Worm (Caenorhabditis elegans) whole organism, L4 larva: ENCODE results near the gene F07A11.1.
A peak's percentile ranks its signal among the peaks of the same experiment; 100 is the strongest.

Experiments used
- D1046.2 ChIP-seq: fragments of 200-800 bp; sonication (Bioruptor generic); IDR thresholded peaks from 2 replicates; pipeline ENCODE4 v1.3.6; 2022; ENCODE audit warnings: missing genetic modification characterization, missing compliant biosample characterization
- F26F4.8 ChIP-seq: fragments of 200-800 bp; sonication (Bioruptor generic); conservative IDR thresholded peaks from 2 replicates; pipeline ENCODE4 v1.3.6; 2022; ENCODE audit warnings: missing genetic modification characterization, missing compliant biosample characterization
- F49E8.2 ChIP-seq: sonication (generic microtip); optimal IDR thresholded peaks from 2 replicates; lab custom pipeline; 2016; ENCODE audit warnings: missing compliant biosample characterization, mild to moderate bottlenecking, missing genetic modification characterization, borderline replicate concordance
- R02D3.7 ChIP-seq: fragments of 150-350 bp; sonication (generic microtip); optimal IDR thresholded peaks from 3 replicates; lab custom pipeline; 2014; ENCODE audit warnings: missing biosample characterization, missing genetic modification characterization
- T26A8.4 ChIP-seq: fragments of 200-800 bp; sonication (Bioruptor generic); IDR thresholded peaks from 2 replicates; pipeline ENCODE4 v1.3.6; 2022; ENCODE audit warnings: missing genetic modification characterization, missing compliant biosample characterization
- Y5F2A.4 ChIP-seq: fragments of 200-800 bp; sonication (Bioruptor generic); optimal IDR thresholded peaks from 2 replicates; lab custom pipeline; 2018; ENCODE audit warnings: mild to moderate bottlenecking, missing genetic modification characterization, missing compliant biosample characterization
- ZK546.5 ChIP-seq, 2 experiments: sonication (generic microtip); optimal IDR thresholded peaks; 2 replicates each; lab custom pipeline; 2017; ENCODE audit warnings: missing biosample characterization in 2 of 2, missing genetic modification characterization in 2 of 2
- aha-1 ChIP-seq: fragments of 150-350 bp; peaks from one replicate; lab custom pipeline; 2014; ENCODE audit warnings: missing biosample characterization, missing genetic modification characterization
- aly-2 ChIP-seq: sonication (generic microtip); optimal IDR thresholded peaks from 2 replicates; lab custom pipeline; 2018; ENCODE audit warnings: missing biosample characterization, missing genetic modification characterization
- ama-1 ChIP-seq: fragments of 150-350 bp; optimal IDR thresholded peaks from 2 replicates; lab custom pipeline; 2014; ENCODE audit warnings: inconsistent platforms, mixed read lengths
- arid-1 ChIP-seq: fragments of 200-800 bp; sonication (Bioruptor generic); conservative IDR thresholded peaks from 2 replicates; pipeline ENCODE4 v1.3.6; 2022; ENCODE audit warnings: missing genetic modification reagents, missing genetic modification characterization, missing compliant biosample characterization
- attf-4 ChIP-seq: sonication (generic microtip); optimal IDR thresholded peaks from 3 replicates; lab custom pipeline; 2017; ENCODE audit warnings: missing biosample characterization, missing genetic modification characterization
- ceh-20 ChIP-seq: fragments of 200-800 bp; sonication (Bioruptor generic); IDR thresholded peaks from 2 replicates; pipeline ENCODE4 v1.3.6; 2022; ENCODE audit warnings: missing genetic modification reagents, missing genetic modification characterization, missing compliant biosample characterization
- ceh-28 ChIP-seq: fragments of 150-350 bp; optimal IDR thresholded peaks from 2 replicates; lab custom pipeline; 2014; ENCODE audit warnings: missing biosample characterization, missing genetic modification reagents, missing genetic modification characterization
- ceh-44 ChIP-seq: fragments of 200-800 bp; sonication (Bioruptor generic); IDR thresholded peaks from 2 replicates; pipeline ENCODE4 v1.3.6; 2022; ENCODE audit warnings: missing genetic modification reagents, missing genetic modification characterization, missing compliant biosample characterization
- ceh-62 ChIP-seq: sonication (generic microtip); optimal IDR thresholded peaks from 2 replicates; lab custom pipeline; 2017; ENCODE audit warnings: missing biosample characterization, missing genetic modification characterization
- cey-2 ChIP-seq: sonication (generic microtip); optimal IDR thresholded peaks from 3 replicates; lab custom pipeline; 2017; ENCODE audit warnings: missing genetic modification characterization, mild to moderate bottlenecking, missing compliant biosample characterization, antibody characterized with exemption, borderline replicate concordance; ENCODE audit not compliant: insufficient read depth
- daf-12 ChIP-seq: fragments of 150-350 bp; optimal IDR thresholded peaks from 2 replicates; lab custom pipeline; 2014; ENCODE audit warnings: missing biosample characterization, missing genetic modification reagents, missing genetic modification characterization
- dmd-9 ChIP-seq: fragments of 200-800 bp; sonication (Bioruptor generic); IDR thresholded peaks from 2 replicates; pipeline ENCODE4 v1.3.6; 2022; ENCODE audit warnings: missing genetic modification reagents, missing genetic modification characterization, missing compliant biosample characterization
- duxl-1 ChIP-seq: sonication (generic microtip); optimal IDR thresholded peaks from 2 replicates; lab custom pipeline; 2016; ENCODE audit warnings: mild to moderate bottlenecking, missing genetic modification characterization, moderate library complexity, missing compliant biosample characterization; ENCODE audit not compliant: poor library complexity
- dve-1 ChIP-seq: sonication (generic microtip); optimal IDR thresholded peaks from 2 replicates; lab custom pipeline; 2017; ENCODE audit warnings: antibody characterized with exemption, mild to moderate bottlenecking, missing genetic modification characterization, missing compliant biosample characterization; ENCODE audit not compliant: insufficient read depth
- egl-27 ChIP-seq: sonication (generic microtip); optimal IDR thresholded peaks from 3 replicates; lab custom pipeline; 2017; ENCODE audit warnings: missing biosample characterization, missing genetic modification reagents, missing genetic modification characterization
- fkh-10 ChIP-seq: fragments of 150-350 bp; optimal IDR thresholded peaks from 2 replicates; lab custom pipeline; 2014; ENCODE audit warnings: missing biosample characterization, missing genetic modification reagents, missing genetic modification characterization
- fos-1 ChIP-seq: fragments of 150-350 bp; optimal IDR thresholded peaks from 2 replicates; lab custom pipeline; 2014; ENCODE audit warnings: missing biosample characterization, missing genetic modification characterization
- hlh-30 ChIP-seq: sonication (generic microtip); optimal IDR thresholded peaks from 2 replicates; lab custom pipeline; 2017; ENCODE audit warnings: antibody characterized with exemption, mild to moderate bottlenecking, missing genetic modification characterization, missing compliant biosample characterization; ENCODE audit not compliant: insufficient read depth
- hmg-1.1 ChIP-seq: fragments of 200-800 bp; sonication (Bioruptor generic); IDR thresholded peaks from 2 replicates; pipeline ENCODE4 v1.3.6; 2022; ENCODE audit warnings: missing genetic modification reagents, missing genetic modification characterization, missing compliant biosample characterization
- lin-1 ChIP-seq: fragments of 200-800 bp; sonication (Bioruptor generic); IDR thresholded peaks from 2 replicates; pipeline ENCODE4 v1.3.6; 2022; ENCODE audit warnings: missing genetic modification reagents, missing genetic modification characterization, missing compliant biosample characterization
- lin-13 ChIP-seq: fragments of 150-350 bp; optimal IDR thresholded peaks from 2 replicates; lab custom pipeline; 2014; ENCODE audit warnings: missing biosample characterization, missing genetic modification reagents, missing genetic modification characterization
- lin-15B ChIP-seq: fragments of 150-350 bp; sonication (generic microtip); optimal IDR thresholded peaks from 3 replicates; lab custom pipeline; 2014; ENCODE audit warnings: missing biosample characterization, missing genetic modification characterization
- lin-29 ChIP-seq: fragments of 200-800 bp; sonication (Bioruptor generic); IDR thresholded peaks from 2 replicates; pipeline ENCODE4 v1.3.6; 2022; ENCODE audit warnings: missing genetic modification reagents, missing genetic modification characterization, missing compliant biosample characterization
- lin-38 ChIP-seq: fragments of 200-800 bp; sonication (Bioruptor generic); IDR thresholded peaks from 2 replicates; pipeline ENCODE4 v1.3.6; 2022; ENCODE audit warnings: missing genetic modification reagents, missing genetic modification characterization, missing compliant biosample characterization
- lir-3 ChIP-seq: sonication (generic microtip); optimal IDR thresholded peaks from 2 replicates; lab custom pipeline; 2016; ENCODE audit warnings: mild to moderate bottlenecking, missing genetic modification characterization, missing compliant biosample characterization
- lsy-2 ChIP-seq, 2 experiments: fragments of 150-350 bp in 1 of 2; sonication (generic microtip) in 1 of 2; optimal IDR thresholded peaks; 2 replicates each; lab custom pipeline; 2014 to 2017; ENCODE audit warnings: missing biosample characterization in 2 of 2, missing genetic modification characterization in 2 of 2
- nhr-102 ChIP-seq: sonication (generic microtip); optimal IDR thresholded peaks from 2 replicates; lab custom pipeline; 2016; ENCODE audit warnings: mild to moderate bottlenecking, missing genetic modification characterization, moderate library complexity, missing compliant biosample characterization
- nhr-111 ChIP-seq: fragments of 200-800 bp; sonication (Bioruptor generic); optimal IDR thresholded peaks from 2 replicates; lab custom pipeline; 2018; ENCODE audit warnings: mild to moderate bottlenecking, missing genetic modification characterization, missing compliant biosample characterization
- nhr-28 ChIP-seq: fragments of 150-350 bp; optimal IDR thresholded peaks from 2 replicates; lab custom pipeline; 2014; ENCODE audit warnings: missing biosample characterization, missing genetic modification characterization
- nhr-41 ChIP-seq: fragments of 200-800 bp; sonication (Bioruptor generic); IDR thresholded peaks from 2 replicates; pipeline ENCODE4 v1.3.6; 2022; ENCODE audit warnings: missing genetic modification reagents, missing genetic modification characterization, missing compliant biosample characterization
- nhr-48 ChIP-seq: sonication (generic microtip); optimal IDR thresholded peaks from 2 replicates; lab custom pipeline; 2016; ENCODE audit warnings: mild to moderate bottlenecking, missing genetic modification characterization, missing compliant biosample characterization
- nhr-77 ChIP-seq: fragments of 150-350 bp; optimal IDR thresholded peaks from 2 replicates; lab custom pipeline; 2014; ENCODE audit warnings: missing biosample characterization, missing genetic modification characterization
- php-3 ChIP-seq: fragments of 200-800 bp; sonication (Bioruptor generic); IDR thresholded peaks from 2 replicates; pipeline ENCODE4 v1.3.6; 2022; ENCODE audit warnings: missing genetic modification reagents, missing genetic modification characterization, missing compliant biosample characterization
- rbr-2 ChIP-seq: sonication (generic microtip); optimal IDR thresholded peaks from 2 replicates; lab custom pipeline; 2016; ENCODE audit warnings: missing genotype, missing genetic modification characterization, missing compliant biosample characterization
- saeg-2 ChIP-seq: fragments of 200-800 bp; sonication (Bioruptor generic); IDR thresholded peaks from 2 replicates; pipeline ENCODE4 v1.3.6; 2022; ENCODE audit warnings: missing genetic modification reagents, missing genetic modification characterization, missing compliant biosample characterization
- sdz-12 ChIP-seq: fragments of 200-800 bp; sonication (Bioruptor generic); optimal IDR thresholded peaks from 2 replicates; lab custom pipeline; 2018; ENCODE audit warnings: mild to moderate bottlenecking, missing genetic modification characterization, missing compliant biosample characterization
- skn-1 ChIP-seq: fragments of 150-350 bp; optimal IDR thresholded peaks from 2 replicates; lab custom pipeline; 2014; ENCODE audit warnings: missing biosample characterization, missing genetic modification characterization
- snpc-1.2 ChIP-seq: fragments of 200-800 bp; sonication (Bioruptor generic); IDR thresholded peaks from 2 replicates; pipeline ENCODE4 v1.3.6; 2022; ENCODE audit warnings: missing genetic modification reagents, missing genetic modification characterization, missing compliant biosample characterization
- snpc-4 ChIP-seq: fragments of 150-350 bp; optimal IDR thresholded peaks from 2 replicates; lab custom pipeline; 2014; ENCODE audit warnings: missing biosample characterization, missing genetic modification characterization
- spr-1 ChIP-seq: sonication (generic microtip); optimal IDR thresholded peaks from 2 replicates; lab custom pipeline; 2016; ENCODE audit warnings: mild to moderate bottlenecking, missing genetic modification characterization, missing compliant biosample characterization
- spr-3 ChIP-seq: fragments of 200-800 bp; sonication (Bioruptor generic); optimal IDR thresholded peaks from 2 replicates; lab custom pipeline; 2018; ENCODE audit warnings: mild to moderate bottlenecking, missing genetic modification characterization, missing compliant biosample characterization
- unc-39 ChIP-seq: sonication (generic microtip); optimal IDR thresholded peaks from 2 replicates; lab custom pipeline; 2017; ENCODE audit warnings: missing biosample characterization, missing genetic modification characterization
- vab-7 ChIP-seq: fragments of 200-800 bp; sonication (Bioruptor generic); IDR thresholded peaks from 2 replicates; pipeline ENCODE4 v1.3.6; 2022; ENCODE audit warnings: missing genetic modification reagents, missing genetic modification characterization, missing compliant biosample characterization
- ztf-11 ChIP-seq: fragments of 150-350 bp; optimal IDR thresholded peaks from 2 replicates; lab custom pipeline; 2014; ENCODE audit warnings: missing biosample characterization, missing genetic modification characterization
- ztf-7 ChIP-seq: fragments of 150-350 bp; optimal IDR thresholded peaks from 2 replicates; lab custom pipeline; 2014; ENCODE audit warnings: missing biosample characterization, missing genetic modification characterization

The F07A11.1 gene

DNA sequence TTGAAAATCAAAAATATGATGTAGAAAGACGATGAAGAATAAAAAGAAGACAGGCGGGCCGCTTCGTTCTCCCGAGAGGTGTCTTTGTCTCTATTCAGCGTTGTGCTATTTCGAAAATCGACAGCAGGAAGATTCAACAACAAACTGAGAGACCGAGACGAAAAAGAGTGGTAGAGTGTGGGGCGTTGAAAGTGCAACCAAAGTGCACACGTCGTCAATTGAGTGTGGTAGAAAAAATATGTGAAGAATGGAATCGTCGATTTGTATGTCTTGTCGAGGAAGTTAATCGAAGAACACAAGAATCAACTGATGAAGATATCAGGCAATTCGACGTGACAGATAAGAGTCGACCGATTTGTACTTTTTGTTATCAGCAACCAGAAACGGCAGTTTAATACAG, 27.2 kb upstream of the F07A11.1 start (continued):
- TF ChIP-seq ZK546.5 (tag; optimal IDR thresholded peaks at IDR 0.05; lab: Kevin White, UChicago) (no peak), aly-2 (tag; lab: Kevin White, UChicago) (no peak), F49E8.2 (tag; lab: Kevin White, UChicago) (no peak), R02D3.7 (tag; lab: Kevin White, UChicago) (no peak), spr-3 (GFP tag; lab: Kevin White, UChicago) (no peak), ztf-7 (tag; lab: Kevin White, UChicago) (no peak), lsy-2 (tag; optimal IDR thresholded peaks at IDR 0.05; lab: Kevin White, UChicago) (peak; percentile 48 to 64), sdz-12 (GFP tag; lab: Kevin White, UChicago) (no peak), Y5F2A.4 (no peak), lir-3 (no peak), hmg-1.1 (no peak), snpc-4 (tag; lab: Kevin White, UChicago) (no peak), nhr-111 (GFP tag; lab: Kevin White, UChicago) (no peak), fkh-10 (GFP tag; lab: Kevin White, UChicago) (no peak), dmd-9 (no peak), spr-1 (tag; lab: Kevin White, UChicago) (no peak), ama-1 (peak; percentile 72), F26F4.8 (GFP tag; lab: Robert Waterston, UW) (no peak), unc-39 (tag; lab: Kevin White, UChicago) (no peak), lin-13 (GFP tag; lab: Kevin White, UChicago) (no peak), vab-7 (no peak), lin-15B (tag; lab: Kevin White, UChicago) (no peak), ztf-11 (no peak), ceh-28 (tag; lab: Kevin White, UChicago) (no peak), nhr-28 (tag; lab: Kevin White, UChicago) (peak; percentile 94), nhr-48 (peak; percentile 82), fos-1 (tag; lab: Kevin White, UChicago) (no peak), nhr-41 (no peak), ceh-62 (no peak), dve-1 (peak; percentile 68), lin-29 (GFP tag; lab: Robert Waterston, UW) (no peak), duxl-1 (tag; lab: Kevin White, UChicago) (no peak), egl-27 (tag; lab: Kevin White, UChicago) (no peak), rbr-2 (tag; lab: Kevin White, UChicago) (no peak), hlh-30 (tag; lab: Kevin White, UChicago) (peak; percentile 67)

DNA sequence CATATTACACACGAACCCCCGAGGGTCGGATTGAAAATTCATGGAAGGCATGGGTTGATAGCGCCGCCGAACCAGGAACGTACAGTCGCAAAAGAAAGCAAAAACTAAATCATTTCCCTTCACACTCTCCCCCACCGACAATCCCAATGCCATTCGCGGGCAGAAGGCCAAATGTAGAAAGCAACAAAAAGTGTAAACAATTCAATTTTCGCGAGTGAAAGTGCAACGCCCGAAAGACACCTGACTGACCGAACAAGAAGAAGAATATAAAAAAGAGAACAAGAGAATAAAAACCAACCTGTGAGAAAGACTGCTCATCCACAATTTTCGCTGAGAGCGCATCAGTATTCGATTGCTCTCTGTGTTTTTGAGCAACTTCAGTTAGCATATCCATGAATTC, 25.8 kb upstream of the F07A11.1 start:
- peak; percentile 78 for TF ChIP-seq hlh-30 (tag; lab: Kevin White, UChicago)
- no peak for TF ChIP-seq ceh-28 (tag; lab: Kevin White, UChicago)
- TF ChIP-seq lin-38 (GFP tag; lab: Robert Waterston, UW) = peak; percentile 29; the same call in 1 of the 2 replicates
- no peak for TF ChIP-seq nhr-102 (tag; lab: Kevin White, UChicago)
- TF ChIP-seq T26A8.4 (GFP tag; lab: Robert Waterston, UW) = no peak
- 0 out of 2 replicates have a peak, but pooled peaks have one; percentile 28 for TF ChIP-seq D1046.2 (GFP tag; lab: Robert Waterston, UW)
- no peak for TF ChIP-seq F49E8.2 (tag; lab: Kevin White, UChicago)
- TF ChIP-seq egl-27 (tag; lab: Kevin White, UChicago) = no peak
- TF ChIP-seq php-3 (GFP tag; lab: Robert Waterston, UW) = no peak
- no peak for TF ChIP-seq skn-1 (tag; lab: Kevin White, UChicago)
- no peak for TF ChIP-seq arid-1 (GFP tag; lab: Robert Waterston, UW)
- TF ChIP-seq saeg-2 (GFP tag; lab: Robert Waterston, UW) = no peak
- TF ChIP-seq lsy-2 (tag; optimal IDR thresholded peaks at IDR 0.05; lab: Kevin White, UChicago) = peak in 1 of 2 experiments; percentile 40
- no peak for TF ChIP-seq ceh-20
- TF ChIP-seq snpc-1.2 = no peak
- no peak for TF ChIP-seq F26F4.8 (GFP tag; lab: Robert Waterston, UW)
- no peak for TF ChIP-seq lin-1 (GFP tag; lab: Robert Waterston, UW)
- TF ChIP-seq daf-12 (tag; lab: Kevin White, UChicago) = no peak
- no peak for TF ChIP-seq R02D3.7 (tag; lab: Kevin White, UChicago)
- no peak for TF ChIP-seq aha-1 (tag; lab: Kevin White, UChicago)
- no peak for TF ChIP-seq attf-4 (tag; lab: Kevin White, UChicago)
- no peak for TF ChIP-seq ceh-44
- no peak for TF ChIP-seq lir-3
- no peak for TF ChIP-seq lin-29 (GFP tag; lab: Robert Waterston, UW)
- peak; percentile 42 for TF ChIP-seq nhr-77
- no peak for TF ChIP-seq cey-2 (tag; lab: Kevin White, UChicago)
